Worm (Caenorhabditis elegans) whole organism, L1 larva: ENCODE measurements around the gene F32D8.3.

Source experiments
- alr-1 ChIP-seq: fragments of 200-800 bp; sonication (Bioruptor generic); optimal IDR thresholded peaks from 2 replicates; lab custom pipeline; 2018; ENCODE audit warnings: borderline replicate concordance, mild to moderate bottlenecking, missing genetic modification characterization, missing compliant biosample characterization
- ama-1 ChIP-seq: fragments of 150-350 bp; optimal IDR thresholded peaks from 2 replicates; lab custom pipeline; 2014
- jun-1 ChIP-seq: fragments of 150-350 bp; optimal IDR thresholded peaks from 2 replicates; lab custom pipeline; 2014; ENCODE audit warnings: missing biosample characterization, missing genetic modification reagents, missing genetic modification characterization
- lin-39 ChIP-seq: fragments of 150-350 bp; optimal IDR thresholded peaks from 2 replicates; lab custom pipeline; 2014; ENCODE audit warnings: missing biosample characterization, missing genetic modification reagents, missing genetic modification characterization
- nhr-76 ChIP-seq: sonication (generic microtip); optimal IDR thresholded peaks from 2 replicates; lab custom pipeline; 2017; ENCODE audit warnings: missing biosample characterization, missing genetic modification characterization
- skn-1 ChIP-seq: fragments of 150-350 bp; optimal IDR thresholded peaks from 2 replicates; lab custom pipeline; 2014; ENCODE audit warnings: missing biosample characterization, missing genetic modification characterization
- tbx-2 ChIP-seq: sonication (generic microtip); optimal IDR thresholded peaks from 2 replicates; lab custom pipeline; 2016; ENCODE audit warnings: missing genetic modification characterization, missing compliant biosample characterization
- unc-62 ChIP-seq: fragments of 150-350 bp; optimal IDR thresholded peaks from 2 replicates; lab custom pipeline; 2014; ENCODE audit warnings: missing biosample characterization, missing genetic modification reagents, missing genetic modification characterization

DNA sequence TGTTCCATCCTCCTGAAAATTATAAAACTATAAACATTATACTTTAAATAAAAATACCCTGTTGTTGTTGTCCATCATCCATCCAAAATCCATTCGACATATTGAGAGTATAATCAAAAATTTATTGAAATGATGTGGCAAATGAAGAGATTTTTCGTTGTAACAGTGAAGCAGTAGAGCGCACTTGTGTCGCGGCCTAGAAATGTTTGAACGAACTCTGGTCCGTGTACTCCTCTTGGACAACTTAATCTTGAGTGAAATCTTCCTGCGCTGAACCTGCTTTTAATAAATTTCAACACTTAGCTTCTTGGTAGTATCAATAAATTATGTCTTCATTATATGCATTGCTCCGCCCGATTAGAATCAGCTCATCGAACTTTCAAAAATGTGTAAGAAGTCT lies 8.0 kb downstream of the F32D8.3 start, which contains the start of the genes F32D8.14 and F32D8.5:
- TF ChIP-seq nhr-76, result no peak
- no peak for TF ChIP-seq unc-62
- no peak for TF ChIP-seq ama-1 (lab: Kevin White, UChicago)
- no peak for TF ChIP-seq alr-1 (tag; lab: Kevin White, UChicago)
- no peak for TF ChIP-seq lin-39 (tag; lab: Kevin White, UChicago)
- TF ChIP-seq jun-1 (tag; lab: Kevin White, UChicago), result peak; percentile 56
- peak; percentile 79 for TF ChIP-seq skn-1
- peak; percentile 90 for TF ChIP-seq tbx-2
